Fruit fly (Drosophila melanogaster) whole organism, pupa: ENCODE data around the gene N.

Source experiments
- CG8159 ChIP-seq: fragments of 200-800 bp; sonication (Bioruptor generic); optimal IDR thresholded peaks from 3 replicates; lab custom pipeline; 2018; ENCODE audit warnings: missing biosample characterization, mild to moderate bottlenecking, missing genetic modification characterization, moderate library complexity
- CG9948 ChIP-seq: fragments of 200-800 bp; sonication (Bioruptor generic); optimal IDR thresholded peaks from 2 replicates; lab custom pipeline; 2018; ENCODE audit warnings: missing biosample characterization, mild to moderate bottlenecking, missing genetic modification characterization, moderate library complexity
- D1 ChIP-seq: fragments of 200-800 bp; sonication (Bioruptor generic); optimal IDR thresholded peaks from 2 replicates; lab custom pipeline; 2018; ENCODE audit warnings: missing biosample characterization, mild to moderate bottlenecking, missing genetic modification characterization, moderate library complexity
- fd96Ca ChIP-seq: fragments of 200-800 bp; sonication (Bioruptor generic); IDR thresholded peaks from 3 replicates; pipeline ENCODE4 v1.3.6; 2022; ENCODE audit warnings: missing biosample characterization, missing genetic modification characterization
- gl ChIP-seq: fragments of 200-800 bp; sonication (Bioruptor generic); optimal IDR thresholded peaks from 2 replicates; lab custom pipeline; 2018; ENCODE audit warnings: missing biosample characterization, mild to moderate bottlenecking, missing genetic modification characterization
- rn ChIP-seq: fragments of 200-800 bp; sonication (Bioruptor generic); IDR thresholded peaks from 2 replicates; pipeline ENCODE4 v1.3.6; 2022; ENCODE audit warnings: missing biosample characterization, missing genetic modification characterization

- TF ChIP-seq gl (tag; lab: Kevin White, UChicago) (no peak), D1 (tag; lab: Kevin White, UChicago) (no peak), CG8159 (tag; lab: Kevin White, UChicago) (no peak), fd96Ca (peak; percentile 49; the same call in 1 of the 3 replicates), rn (no peak), CG9948 (tag; lab: Kevin White, UChicago) (no peak)
Measured at dm6 chrX:3173072-3173471, 38.4 kb downstream of the N start, which contains the start of gene CG18508.
